Fruit fly (Drosophila melanogaster) whole organism, prepupa: Measurements from ENCODE around the gene CG43965.

ENCODE experiments used
- Blimp-1 ChIP-seq: fragments of 200-800 bp; sonication (Bioruptor generic); optimal IDR thresholded peaks from 3 replicates; lab custom pipeline; 2017; ENCODE audit warnings: missing biosample characterization, missing genetic modification characterization, mild to moderate bottlenecking, moderate library complexity, missing genetic modification reagents
- CG10631 ChIP-seq: fragments of 200-800 bp; sonication (Bioruptor generic); optimal IDR thresholded peaks from 2 replicates; lab custom pipeline; 2016; ENCODE audit warnings: missing biosample characterization, missing genetic modification characterization
- CG10669 ChIP-seq: fragments of 200-800 bp; sonication (Bioruptor generic); optimal IDR thresholded peaks from 3 replicates; lab custom pipeline; 2018; ENCODE audit warnings: missing biosample characterization, mild to moderate bottlenecking, missing genetic modification characterization, moderate library complexity
- CG11294 ChIP-seq: fragments of 200-800 bp; sonication (Bioruptor generic); IDR thresholded peaks from 2 replicates; pipeline ENCODE4 v1.3.6; 2022; ENCODE audit warnings: missing biosample characterization, missing genetic modification characterization
- CG11762 ChIP-seq: fragments of 200-800 bp; sonication (Bioruptor generic); optimal IDR thresholded peaks from 3 replicates; lab custom pipeline; 2016; ENCODE audit warnings: missing biosample characterization, missing genetic modification characterization; ENCODE audit not compliant: insufficient read depth
- CG11902 ChIP-seq: fragments of 200-800 bp; sonication (Bioruptor generic); optimal IDR thresholded peaks from 3 replicates; lab custom pipeline; 2016; ENCODE audit warnings: missing biosample characterization, missing genetic modification characterization
- CG15336 ChIP-seq: fragments of 200-800 bp; sonication (Bioruptor generic); IDR thresholded peaks from 2 replicates; pipeline ENCODE4 v1.3.6; 2022; ENCODE audit warnings: missing biosample characterization, missing genetic modification characterization
- CG1621 ChIP-seq: fragments of 200-800 bp; sonication (Bioruptor generic); optimal IDR thresholded peaks from 3 replicates; lab custom pipeline; 2018; ENCODE audit warnings: missing biosample characterization, mild to moderate bottlenecking, missing genetic modification characterization
- CG16779 ChIP-seq: fragments of 200-800 bp; sonication (Bioruptor generic); optimal IDR thresholded peaks from 3 replicates; lab custom pipeline; 2017; ENCODE audit warnings: missing biosample characterization, mild to moderate bottlenecking, missing genetic modification characterization
- CG3032 ChIP-seq: fragments of 200-800 bp; optimal IDR thresholded peaks from 2 replicates; lab custom pipeline; 2019; ENCODE audit warnings: missing biosample characterization, mild to moderate bottlenecking, missing genetic modification characterization, moderate library complexity
- CG31627 ChIP-seq: fragments of 200-800 bp; sonication (Bioruptor generic); optimal IDR thresholded peaks from 3 replicates; lab custom pipeline; 2016; ENCODE audit warnings: missing biosample characterization, missing genetic modification characterization
- CG34406 ChIP-seq: fragments of 200-800 bp; sonication (Bioruptor generic); optimal IDR thresholded peaks from 3 replicates; lab custom pipeline; 2016; ENCODE audit warnings: missing biosample characterization, missing genetic modification characterization
- CG6163 ChIP-seq: fragments of 200-800 bp; sonication (Bioruptor generic); IDR thresholded peaks from 3 replicates; pipeline ENCODE4 v1.3.6; 2022; ENCODE audit warnings: missing biosample characterization, missing genetic modification characterization
- CG6276 ChIP-seq: fragments of 200-800 bp; sonication (Bioruptor generic); optimal IDR thresholded peaks from 2 replicates; lab custom pipeline; 2017; ENCODE audit warnings: missing biosample characterization, mild to moderate bottlenecking, missing genetic modification characterization
- CG6792 ChIP-seq: fragments of 200-800 bp; sonication (Bioruptor generic); optimal IDR thresholded peaks from 3 replicates; lab custom pipeline; 2016; ENCODE audit warnings: missing biosample characterization, missing genetic modification characterization
- CG6808 ChIP-seq: fragments of 200-800 bp; sonication (Bioruptor generic); optimal IDR thresholded peaks from 3 replicates; lab custom pipeline; 2017; ENCODE audit warnings: missing biosample characterization, missing genetic modification characterization, mild to moderate bottlenecking, moderate library complexity, missing genetic modification reagents
- CG6854 ChIP-seq: fragments of 200-800 bp; sonication (Bioruptor generic); optimal IDR thresholded peaks from 2 replicates; lab custom pipeline; 2017; ENCODE audit warnings: missing biosample characterization, mild to moderate bottlenecking, missing genetic modification characterization
- CG7368 ChIP-seq: fragments of 200-800 bp; sonication (Bioruptor generic); optimal IDR thresholded peaks from 3 replicates; lab custom pipeline; 2016; ENCODE audit warnings: missing biosample characterization, missing genetic modification characterization
- CG8119 ChIP-seq: fragments of 200-800 bp; sonication (Bioruptor generic); IDR thresholded peaks from 3 replicates; pipeline ENCODE4 v1.3.6; 2022; ENCODE audit warnings: missing biosample characterization, missing genetic modification characterization
- CG8632 ChIP-seq: fragments of 200-800 bp; sonication (Bioruptor generic); optimal IDR thresholded peaks from 3 replicates; lab custom pipeline; 2016; ENCODE audit warnings: missing biosample characterization, missing genetic modification characterization
- CG9139 ChIP-seq: fragments of 200-800 bp; sonication (Bioruptor generic); optimal IDR thresholded peaks from 3 replicates; lab custom pipeline; 2017; ENCODE audit warnings: missing biosample characterization, mild to moderate bottlenecking, missing genetic modification characterization
- Eip75B ChIP-seq: fragments of 200-800 bp; sonication (Bioruptor generic); optimal IDR thresholded peaks from 3 replicates; lab custom pipeline; 2016; ENCODE audit warnings: missing biosample characterization, missing genetic modification characterization
- Eip78C ChIP-seq: fragments of 200-800 bp; sonication (Bioruptor generic); peaks from one replicate; lab custom pipeline; 2016; ENCODE audit warnings: missing biosample characterization, missing genetic modification characterization
- Eip93F ChIP-seq: fragments of 200-800 bp; sonication (Bioruptor generic); optimal IDR thresholded peaks from 2 replicates; lab custom pipeline; 2016; ENCODE audit warnings: missing biosample characterization, mild to moderate bottlenecking, missing genetic modification characterization
- Ets21C ChIP-seq: fragments of 200-800 bp; sonication (Bioruptor generic); optimal IDR thresholded peaks from 3 replicates; lab custom pipeline; 2016; ENCODE audit warnings: missing biosample characterization, missing genetic modification characterization
- Ets96B ChIP-seq: fragments of 200-800 bp; optimal IDR thresholded peaks from 2 replicates; lab custom pipeline; 2019; ENCODE audit warnings: missing biosample characterization, mild to moderate bottlenecking, missing genetic modification characterization, moderate library complexity
- Gug ChIP-seq: fragments of 200-800 bp; sonication (Bioruptor generic); IDR thresholded peaks from 2 replicates; pipeline ENCODE4 v1.3.6; 2022; ENCODE audit warnings: missing biosample characterization, missing genetic modification characterization
- Hr39 ChIP-seq: fragments of 200-800 bp; sonication (Bioruptor generic); optimal IDR thresholded peaks from 2 replicates; lab custom pipeline; 2016; ENCODE audit warnings: missing biosample characterization, missing genetic modification characterization
- Hr4 ChIP-seq: fragments of 200-800 bp; sonication (Bioruptor generic); optimal IDR thresholded peaks from 3 replicates; lab custom pipeline; 2016; ENCODE audit warnings: missing biosample characterization, missing genetic modification characterization
- Lpt ChIP-seq: fragments of 200-800 bp; sonication (Bioruptor generic); optimal IDR thresholded peaks from 3 replicates; lab custom pipeline; 2016; ENCODE audit warnings: missing biosample characterization, missing genetic modification characterization
- OdsH ChIP-seq: fragments of 200-800 bp; sonication (Bioruptor generic); optimal IDR thresholded peaks from 3 replicates; lab custom pipeline; 2016; ENCODE audit warnings: missing biosample characterization, missing genetic modification characterization
- Smox ChIP-seq: fragments of 200-800 bp; sonication (Bioruptor generic); optimal IDR thresholded peaks from 3 replicates; lab custom pipeline; 2016; ENCODE audit warnings: missing biosample characterization, missing genetic modification characterization
- Sox102F ChIP-seq: fragments of 200-800 bp; sonication (Bioruptor generic); optimal IDR thresholded peaks from 2 replicates; lab custom pipeline; 2016; ENCODE audit warnings: missing biosample characterization, mild to moderate bottlenecking, missing genetic modification characterization
- Sox14 ChIP-seq: fragments of 200-800 bp; sonication (Bioruptor generic); optimal IDR thresholded peaks from 3 replicates; lab custom pipeline; 2016; ENCODE audit warnings: missing biosample characterization, missing genetic modification characterization
- Sox15 ChIP-seq: fragments of 200-800 bp; sonication (Bioruptor generic); optimal IDR thresholded peaks from 3 replicates; lab custom pipeline; 2016; ENCODE audit warnings: missing biosample characterization, missing genetic modification characterization
- achi ChIP-seq: fragments of 200-800 bp; sonication (Bioruptor generic); optimal IDR thresholded peaks from 3 replicates; lab custom pipeline; 2016; ENCODE audit warnings: missing biosample characterization, missing genetic modification characterization
- acj6 ChIP-seq: fragments of 200-800 bp; sonication (Bioruptor generic); optimal IDR thresholded peaks from 3 replicates; lab custom pipeline; 2016; ENCODE audit warnings: missing biosample characterization, missing genetic modification characterization
- cyc ChIP-seq: fragments of 200-800 bp; sonication (Bioruptor generic); optimal IDR thresholded peaks from 3 replicates; lab custom pipeline; 2016; ENCODE audit warnings: missing biosample characterization, missing genetic modification characterization
- dac ChIP-seq: fragments of 200-800 bp; sonication (Bioruptor generic); optimal IDR thresholded peaks from 2 replicates; lab custom pipeline; 2017; ENCODE audit warnings: missing biosample characterization, mild to moderate bottlenecking, missing genetic modification characterization
- dsx ChIP-seq: fragments of 200-800 bp; optimal IDR thresholded peaks from 3 replicates; lab custom pipeline; 2019; ENCODE audit warnings: missing biosample characterization, mild to moderate bottlenecking, missing genetic modification characterization, moderate library complexity; ENCODE audit not compliant: poor library complexity, severe bottlenecking
- eg ChIP-seq: fragments of 200-800 bp; sonication (Bioruptor generic); IDR thresholded peaks from 3 replicates; pipeline ENCODE4 v1.3.6; 2022; ENCODE audit warnings: missing biosample characterization, missing genetic modification characterization
- esn ChIP-seq: fragments of 200-800 bp; sonication (Bioruptor generic); optimal IDR thresholded peaks from 2 replicates; lab custom pipeline; 2016; ENCODE audit warnings: missing biosample characterization, mild to moderate bottlenecking, missing genetic modification characterization, moderate library complexity
- fd85E ChIP-seq: fragments of 200-800 bp; sonication (Bioruptor generic); optimal IDR thresholded peaks from 3 replicates; lab custom pipeline; 2016; ENCODE audit warnings: missing biosample characterization, missing genetic modification characterization
- fkh ChIP-seq: fragments of 200-800 bp; sonication (Bioruptor generic); optimal IDR thresholded peaks from 3 replicates; lab custom pipeline; 2017; ENCODE audit warnings: missing biosample characterization, mild to moderate bottlenecking, missing genetic modification characterization, moderate library complexity
- lz ChIP-seq: fragments of 200-800 bp; sonication (Bioruptor generic); optimal IDR thresholded peaks from 3 replicates; lab custom pipeline; 2016; ENCODE audit warnings: missing biosample characterization, missing genetic modification characterization
- net ChIP-seq: fragments of 200-800 bp; sonication (Bioruptor generic); optimal IDR thresholded peaks from 3 replicates; lab custom pipeline; 2016; ENCODE audit warnings: missing biosample characterization, missing genetic modification characterization
- pdm3 ChIP-seq: fragments of 200-800 bp; sonication (Bioruptor generic); optimal IDR thresholded peaks from 3 replicates; lab custom pipeline; 2016; ENCODE audit warnings: missing biosample characterization, missing genetic modification characterization
- salr ChIP-seq, 2 experiments: fragments of 200-800 bp; sonication (Bioruptor generic); optimal IDR thresholded peaks; 3 replicates each; lab custom pipeline; 2016 to 2018; ENCODE audit warnings: missing biosample characterization in 2 of 2, missing genetic modification characterization in 2 of 2, mild to moderate bottlenecking in 1 of 2
- svp ChIP-seq: fragments of 200-800 bp; sonication (Bioruptor generic); peaks from one replicate; lab custom pipeline; 2016; ENCODE audit warnings: missing biosample characterization, missing genetic modification characterization
- vri ChIP-seq: fragments of 200-800 bp; sonication (Bioruptor generic); optimal IDR thresholded peaks from 3 replicates; lab custom pipeline; 2016; ENCODE audit warnings: missing biosample characterization, mild to moderate bottlenecking, missing genetic modification characterization

CG43965 gene

DNA sequence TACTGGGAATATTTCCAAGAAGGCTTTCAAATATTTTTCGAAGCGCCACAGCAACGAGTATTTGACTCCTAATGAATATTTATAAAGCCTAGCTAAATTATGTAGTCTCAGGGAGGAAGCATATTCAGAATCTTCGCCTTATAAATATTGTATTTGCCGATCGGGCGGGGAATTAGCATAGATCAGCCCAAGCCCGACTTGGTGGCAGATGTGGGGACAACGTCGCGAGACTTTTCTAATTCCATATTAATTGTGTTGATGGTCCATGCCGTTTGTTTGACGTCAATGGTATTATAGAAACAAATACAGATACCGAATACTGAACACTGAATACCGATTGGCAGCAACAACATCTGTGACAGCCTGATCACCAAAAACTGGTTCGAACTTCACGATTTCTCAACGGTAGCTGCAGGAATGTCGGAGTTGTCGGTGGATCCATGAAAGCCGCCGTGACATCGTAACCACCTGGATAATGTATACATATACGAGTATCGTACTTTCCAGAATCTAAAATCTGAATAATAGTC is 21.8 kb downstream of the CG43965 start:
- TF ChIP-seq Hr39 = no peak
- TF ChIP-seq svp (GFP tag; lab: Kevin White, UChicago) = peak; percentile 6

DNA sequence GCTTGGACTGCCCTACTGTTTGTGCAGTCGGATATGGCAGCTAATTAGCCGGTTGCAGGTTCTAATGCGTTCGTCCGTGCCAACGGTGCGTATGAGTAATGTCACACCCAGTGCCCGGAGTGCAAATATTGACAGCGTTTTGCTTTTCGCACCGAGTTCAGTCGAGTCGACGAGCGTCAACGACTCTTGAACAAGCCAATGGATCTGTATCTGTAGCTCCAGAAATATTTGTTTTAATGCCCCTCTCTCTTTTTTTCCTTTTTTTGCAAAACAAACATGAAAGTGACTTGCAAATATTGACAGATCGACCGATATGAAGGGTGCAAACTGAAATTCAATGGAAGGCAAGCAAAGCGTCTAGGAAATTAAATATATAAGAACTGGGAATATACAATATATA is 23.1 kb downstream of the CG43965 start:
- TF ChIP-seq pdm3 (GFP tag; lab: Kevin White, UChicago) (peak; percentile 60), Eip75B (peak; percentile 44), CG7368 (GFP tag; lab: Kevin White, UChicago) (peak; percentile 66), fd85E (peak; percentile 70), Eip78C (GFP tag; lab: Kevin White, UChicago) (peak; percentile 89), CG6808 (GFP tag; lab: Kevin White, UChicago) (peak; percentile 67), CG11902 (no peak), CG3032 (tag; lab: Kevin White, UChicago) (peak; percentile 46), svp (GFP tag; lab: Kevin White, UChicago) (peak; percentile 74), CG31627 (GFP tag; lab: Kevin White, UChicago) (no peak), fkh (GFP tag; lab: Kevin White, UChicago) (peak; percentile 50), CG15336 (GFP tag; lab: Robert Waterston, UW) (no peak), achi (peak; percentile 55), Hr39 (no peak), CG16779 (peak; percentile 36), Ets21C (GFP tag; lab: Kevin White, UChicago) (peak; percentile 1), CG1621 (tag; lab: Kevin White, UChicago) (peak; percentile 59), CG34406 (peak; percentile 73), Sox102F (GFP tag; lab: Kevin White, UChicago) (peak; percentile 64), Hr4 (GFP tag; lab: Kevin White, UChicago) (no peak), CG6163 (peak; percentile 65), Ets96B (tag; lab: Kevin White, UChicago) (peak; percentile 54), Eip93F (no peak), lz (GFP tag; lab: Kevin White, UChicago) (peak; percentile 51), Sox15 (GFP tag; lab: Kevin White, UChicago) (no peak), acj6 (peak; percentile 56), eg (peak; percentile 52; the same call in 1 of the 3 replicates), CG6854 (GFP tag; lab: Kevin White, UChicago) (peak; percentile 73), CG8632 (GFP tag; lab: Kevin White, UChicago) (peak; percentile 78), Blimp-1 (GFP tag; lab: Kevin White, UChicago) (peak; percentile 68), OdsH (peak; percentile 56), CG8119 (GFP tag; lab: Robert Waterston, UW) (peak; percentile 45; the same call in 2 of the 3 replicates), dsx (GFP tag; lab: Kevin White, UChicago) (peak; percentile 9), Gug (GFP tag; lab: Robert Waterston, UW) (no peak), CG6792 (GFP tag; lab: Kevin White, UChicago) (peak; percentile 66), CG10669 (GFP tag; lab: Kevin White, UChicago) (peak; percentile 62), dac (no peak), Sox14 (GFP tag; lab: Kevin White, UChicago) (peak; percentile 14), CG11294 (GFP tag; lab: Robert Waterston, UW) (peak; percentile 36; the same call in 1 of the 2 replicates), Smox (GFP tag; lab: Kevin White, UChicago) (peak; percentile 55), net (GFP tag; lab: Kevin White, UChicago) (peak; percentile 77), Lpt (GFP tag; lab: Kevin White, UChicago) (peak; percentile 9), CG10631 (GFP tag; lab: Kevin White, UChicago) (peak; percentile 67), esn (GFP tag; lab: Kevin White, UChicago) (peak; percentile 68), CG11762 (GFP tag; lab: Kevin White, UChicago) (peak; percentile 26), CG9139 (GFP tag; lab: Kevin White, UChicago) (peak; percentile 75), vri (GFP tag; lab: Kevin White, UChicago) (peak; percentile 88), CG6276 (GFP tag; lab: Kevin White, UChicago) (peak; percentile 37), cyc (peak; percentile 33), salr (GFP tag; optimal IDR thresholded peaks at IDR 0.05; lab: Kevin White, UChicago) (peak; percentile 19 to 40)
